Fruit fly (Drosophila melanogaster): ENCODE results near the gene tgy.
A peak's percentile ranks its signal among the peaks of the same experiment; 100 is the strongest.

tgy gene

DNA sequence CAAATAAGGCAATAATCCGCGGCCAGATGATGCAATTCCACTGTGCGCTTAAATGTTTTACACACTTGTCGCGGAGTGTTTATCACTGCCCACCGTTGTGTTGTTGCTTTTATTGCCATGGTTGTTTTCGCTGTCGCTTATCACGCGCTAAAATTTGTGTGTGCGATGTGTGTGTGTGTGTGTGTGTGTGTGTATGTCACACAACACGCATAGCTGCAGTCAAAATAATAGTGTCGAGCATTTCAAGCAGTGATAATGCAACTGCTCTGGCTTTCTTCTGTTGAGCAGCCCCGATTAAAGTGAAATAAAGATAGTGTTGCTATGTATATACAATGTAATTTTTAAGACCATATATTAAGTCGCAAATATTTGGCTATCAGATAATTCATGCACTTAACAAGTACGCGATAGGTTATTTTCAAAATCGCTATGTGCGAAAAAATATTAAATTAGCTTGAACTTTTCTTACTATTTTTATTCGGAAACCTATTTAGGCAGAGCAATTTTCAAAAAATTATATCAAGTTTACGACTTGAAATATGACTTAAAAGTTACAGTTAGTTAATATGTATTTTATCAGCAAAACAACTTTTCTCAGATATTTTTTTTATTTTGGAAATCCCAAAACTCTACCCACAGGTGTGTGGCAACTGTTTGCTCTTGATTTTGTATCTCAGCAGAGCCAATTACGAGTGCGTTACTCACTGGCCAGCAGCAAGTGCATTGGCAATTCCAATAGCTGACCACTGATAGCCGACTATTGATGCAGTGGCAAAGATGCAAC is 39.2 kb upstream of the tgy start (continued):
- TF ChIP-seq CG4318 (GFP tag; optimal IDR thresholded peaks at IDR 0.05) (peak; percentile 7), Ets96B (tag; optimal IDR thresholded peaks at IDR 0.05) (peak; percentile 18), eg (GFP tag; IDR thresholded peaks at IDR 0.05) (0 out of 3 replicates have a peak, but pooled peaks have one; percentile 30), fd85E (GFP tag; optimal IDR thresholded peaks at IDR 0.05) (no peak), dac (GFP tag; optimal IDR thresholded peaks at IDR 0.05) (no peak), CG11762 (GFP tag; optimal IDR thresholded peaks at IDR 0.05; ENCODE audit: insufficient read depth) (peak; percentile 27), esn (GFP tag; optimal IDR thresholded peaks at IDR 0.05) (peak; percentile 62), Met (GFP tag; optimal IDR thresholded peaks at IDR 0.05) (peak; percentile 59), Eip78C (GFP tag) (peak; percentile 89), Hr39 (GFP tag; optimal IDR thresholded peaks at IDR 0.05) (peak; percentile 63), lz (GFP tag; optimal IDR thresholded peaks at IDR 0.05) (peak; percentile 63), Sox102F (GFP tag; optimal IDR thresholded peaks at IDR 0.05) (peak; percentile 49), CG6163 (GFP tag; IDR thresholded peaks at IDR 0.05) (no peak), fkh (GFP tag; optimal IDR thresholded peaks at IDR 0.05) (no peak), CG6808 (GFP tag; optimal IDR thresholded peaks at IDR 0.05) (peak; percentile 41), Sox14 (GFP tag; optimal IDR thresholded peaks at IDR 0.05) (no peak), CG3032 (tag; optimal IDR thresholded peaks at IDR 0.05) (peak; percentile 26), cyc (GFP tag; optimal IDR thresholded peaks at IDR 0.05) (peak; percentile 56), OdsH (GFP tag; optimal IDR thresholded peaks at IDR 0.05) (peak; percentile 17), svp (GFP tag) (peak; percentile 82), CG11294 (GFP tag; IDR thresholded peaks at IDR 0.05) (no peak), CG10631 (GFP tag; optimal IDR thresholded peaks at IDR 0.05) (peak; percentile 28)

- TF ChIP-seq Sox15 (GFP tag; optimal IDR thresholded peaks at IDR 0.05) (no peak), CG6854 (GFP tag; optimal IDR thresholded peaks at IDR 0.05) (no peak), Eip93F (GFP tag; optimal IDR thresholded peaks at IDR 0.05) (no peak), Sox102F (GFP tag; optimal IDR thresholded peaks at IDR 0.05) (no peak), esn (GFP tag; optimal IDR thresholded peaks at IDR 0.05) (peak; percentile 16), Ets21C (GFP tag; optimal IDR thresholded peaks at IDR 0.05) (no peak), CG6808 (GFP tag; optimal IDR thresholded peaks at IDR 0.05) (peak; percentile 48), CG10631 (GFP tag; optimal IDR thresholded peaks at IDR 0.05) (no peak), ss (GFP tag; optimal IDR thresholded peaks at IDR 0.05) (peak; percentile 70 to 73), CG32006 (GFP tag; optimal IDR thresholded peaks at IDR 0.05) (peak; percentile 54), Lpt (GFP tag; optimal IDR thresholded peaks at IDR 0.05) (no peak), CG1621 (tag; optimal IDR thresholded peaks at IDR 0.05) (peak; percentile 59), CG11762 (GFP tag; optimal IDR thresholded peaks at IDR 0.05; ENCODE audit: insufficient read depth) (no peak), fd59A (GFP tag; optimal IDR thresholded peaks at IDR 0.05) (no peak), CG10669 (GFP tag; optimal IDR thresholded peaks at IDR 0.05) (peak; percentile 18), Hr4 (GFP tag; optimal IDR thresholded peaks at IDR 0.05) (no peak), CG15336 (GFP tag; IDR thresholded peaks at IDR 0.05) (peak; percentile 16; the same call in 1 of the 2 replicates), CG7368 (GFP tag; optimal IDR thresholded peaks at IDR 0.05) (no peak), OdsH (GFP tag; optimal IDR thresholded peaks at IDR 0.05) (no peak), Met (GFP tag; optimal IDR thresholded peaks at IDR 0.05) (no peak), Ets96B (tag; optimal IDR thresholded peaks at IDR 0.05) (peak; percentile 23), Hr38 (GFP tag; optimal IDR thresholded peaks at IDR 0.05) (no peak), topi (GFP tag; optimal IDR thresholded peaks at IDR 0.05) (peak; percentile 15), achi (GFP tag; optimal IDR thresholded peaks at IDR 0.05) (no peak), Gug (GFP tag; IDR thresholded peaks at IDR 0.05) (no peak), CG3032 (tag; optimal IDR thresholded peaks at IDR 0.05) (peak; percentile 37), lz (GFP tag; optimal IDR thresholded peaks at IDR 0.05) (peak; percentile 12), CG6163 (GFP tag; IDR thresholded peaks at IDR 0.05) (peak; percentile 78; the same call in 2 of the 3 replicates), net (GFP tag; optimal IDR thresholded peaks at IDR 0.05) (no peak), Sox14 (GFP tag; optimal IDR thresholded peaks at IDR 0.05) (no peak), spab (GFP tag; optimal IDR thresholded peaks at IDR 0.05) (peak; percentile 45), acj6 (GFP tag; optimal IDR thresholded peaks at IDR 0.05) (no peak), Smox (GFP tag; optimal IDR thresholded peaks at IDR 0.05) (peak; percentile 17), CG34406 (GFP tag; optimal IDR thresholded peaks at IDR 0.05) (no peak), fkh (GFP tag; optimal IDR thresholded peaks at IDR 0.05) (no peak), Eip75B (GFP tag; optimal IDR thresholded peaks at IDR 0.05) (no peak), fd85E (GFP tag; optimal IDR thresholded peaks at IDR 0.05) (no peak)
These were observed 38.3 kb upstream of the tgy start for dm6 chrX:19165144-19166011.
